Worm (Caenorhabditis elegans): ENCODE results near the gene mdt-30.

Gene mdt-30

DNA sequence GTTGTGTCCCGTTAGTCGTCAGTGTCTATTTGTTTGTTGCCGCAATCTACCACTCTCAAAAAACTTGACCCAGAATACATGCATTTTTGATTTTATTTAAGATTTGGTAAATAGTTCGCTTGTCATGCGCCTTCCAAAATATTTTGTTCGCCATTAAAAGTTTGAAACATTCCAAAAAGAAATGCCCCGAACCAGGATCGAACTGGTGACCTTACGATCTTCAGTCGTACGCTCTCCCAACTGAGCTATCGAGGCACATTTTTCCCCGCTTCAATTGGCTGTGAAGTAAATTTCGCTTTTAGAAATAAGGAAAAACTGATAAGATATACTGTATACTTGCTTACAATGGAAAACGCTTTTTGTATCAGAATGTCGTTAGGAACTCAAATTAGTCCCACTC lies 49.6 kb downstream of the mdt-30 start:
- no peak for TF ChIP-seq ztf-29 (GFP tag; IDR thresholded peaks at IDR 0.05)

DNA sequence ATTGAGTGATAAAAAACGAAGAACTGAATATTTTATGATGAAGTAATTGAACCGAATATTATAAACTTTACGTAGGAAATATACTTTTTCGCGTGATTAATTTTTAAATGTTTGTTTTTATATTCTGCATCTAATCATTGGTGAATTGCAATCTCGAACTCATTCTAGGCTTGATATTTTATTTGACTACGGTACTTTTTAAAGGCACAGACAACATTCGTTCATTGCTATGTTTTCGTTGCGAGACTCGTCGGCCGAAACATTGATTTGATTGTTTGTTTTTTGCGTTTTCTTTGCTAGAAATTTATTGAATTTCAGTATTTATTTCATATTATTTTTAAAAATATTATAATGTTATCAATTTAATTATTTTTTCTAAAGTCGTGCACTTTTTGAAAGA lies 50.1 kb downstream of the mdt-30 start, which contains the start of gene C06G4.4:
Gene C06G4.4, minus strand, starts transcription at position 36 of the 400 bp plus-strand sequence.
- no peak for TF ChIP-seq cog-1 (tag; optimal IDR thresholded peaks at IDR 0.05)
- no peak for TF ChIP-seq med-1 (GFP tag; optimal IDR thresholded peaks at IDR 0.05; ENCODE audit: insufficient read depth)
- no peak for TF ChIP-seq ref-1 (GFP tag; conservative IDR thresholded peaks at IDR 0.05)
- TF ChIP-seq T22C8.4 (GFP tag; IDR thresholded peaks at IDR 0.05) = no peak
- TF ChIP-seq ztf-29 (GFP tag; IDR thresholded peaks at IDR 0.05) = no peak
- no peak for TF ChIP-seq flt-1 (GFP tag; IDR thresholded peaks at IDR 0.05)
- no peak for TF ChIP-seq tab-1 (GFP tag; IDR thresholded peaks at IDR 0.05)

DNA sequence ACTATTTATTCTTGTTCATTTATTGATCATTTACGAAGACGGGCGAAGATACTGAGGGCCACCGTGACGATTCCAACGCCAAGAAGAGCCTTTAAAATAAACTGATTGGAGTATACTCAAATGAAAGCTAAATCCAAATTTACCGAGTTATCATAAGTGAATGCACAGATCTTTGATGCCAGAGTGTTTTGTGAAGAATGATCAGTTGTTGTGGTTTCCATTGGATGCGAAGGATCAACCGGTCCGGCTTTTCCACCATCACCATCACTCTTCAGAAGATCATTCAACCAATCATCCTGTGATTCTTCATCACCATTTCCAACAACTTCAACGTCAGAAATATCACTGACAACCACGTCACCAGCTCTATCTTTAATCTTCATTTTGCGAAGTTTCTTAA lies 50.6 kb downstream of the mdt-30 start:
- no peak for TF ChIP-seq cog-1 (tag; optimal IDR thresholded peaks at IDR 0.05)
- no peak for TF ChIP-seq ref-1 (GFP tag; conservative IDR thresholded peaks at IDR 0.05)
- TF ChIP-seq med-1 (GFP tag; optimal IDR thresholded peaks at IDR 0.05; ENCODE audit: insufficient read depth) = no peak
- TF ChIP-seq klf-2 (GFP tag; conservative IDR thresholded peaks at IDR 0.05) = no peak
- TF ChIP-seq flt-1 (GFP tag; IDR thresholded peaks at IDR 0.05) = no peak
- no peak for TF ChIP-seq T22C8.4 (GFP tag; IDR thresholded peaks at IDR 0.05)
- no peak for TF ChIP-seq ztf-23 (GFP tag; IDR thresholded peaks at IDR 0.05)
- no peak for TF ChIP-seq ztf-29 (GFP tag; IDR thresholded peaks at IDR 0.05)
- no peak for TF ChIP-seq tab-1 (GFP tag; IDR thresholded peaks at IDR 0.05)

All from whole organism, midembryonic.